Worm (Caenorhabditis elegans) whole organism, L1 larva: ENCODE data around the gene wrt-1.

Source experiments
- dpl-1 ChIP-seq, 3 experiments: fragments of 150-350 bp in 2 of 3; sonication (generic microtip) in 1 of 3; optimal IDR thresholded peaks; 2 replicates each; lab custom pipeline; 2014 to 2017; ENCODE audit warnings: missing biosample characterization in 3 of 3, missing genetic modification characterization in 3 of 3, missing genetic modification reagents in 3 of 3
- fos-1 ChIP-seq: fragments of 150-350 bp; optimal IDR thresholded peaks from 2 replicates; lab custom pipeline; 2014; ENCODE audit warnings: missing biosample characterization, missing genetic modification characterization
- lin-35 ChIP-seq, 2 experiments: fragments of 150-350 bp; optimal IDR thresholded peaks; 2 replicates each; lab custom pipeline; 2014; ENCODE audit warnings: missing biosample characterization in 2 of 2, missing genetic modification characterization in 2 of 2, missing genetic modification reagents in 2 of 2
- nhr-237 ChIP-seq: fragments of 150-350 bp; optimal IDR thresholded peaks from 2 replicates; lab custom pipeline; 2014; ENCODE audit warnings: missing biosample characterization, missing genetic modification characterization
- nhr-28 ChIP-seq: fragments of 150-350 bp; optimal IDR thresholded peaks from 2 replicates; lab custom pipeline; 2014; ENCODE audit warnings: missing biosample characterization, missing genetic modification characterization
- nhr-77 ChIP-seq: fragments of 150-350 bp; optimal IDR thresholded peaks from 2 replicates; lab custom pipeline; 2014; ENCODE audit warnings: missing biosample characterization, missing genetic modification characterization
- snpc-4 ChIP-seq: fragments of 150-350 bp; optimal IDR thresholded peaks from 2 replicates; lab custom pipeline; 2014; ENCODE audit warnings: missing biosample characterization, missing genetic modification characterization
- tbx-2 ChIP-seq: sonication (generic microtip); optimal IDR thresholded peaks from 2 replicates; lab custom pipeline; 2016; ENCODE audit warnings: missing genetic modification characterization, missing compliant biosample characterization
- unc-62 ChIP-seq: fragments of 150-350 bp; optimal IDR thresholded peaks from 2 replicates; lab custom pipeline; 2014; ENCODE audit warnings: missing biosample characterization, missing genetic modification reagents, missing genetic modification characterization

ce11 chrII:7545364-7545763, 14.6 kb downstream of the wrt-1 start:
- TF ChIP-seq fos-1 (tag; lab: Kevin White, UChicago) (no peak), nhr-77 (tag; lab: Kevin White, UChicago) (no peak), nhr-237 (tag; lab: Kevin White, UChicago) (no peak), snpc-4 (tag; lab: Kevin White, UChicago) (no peak), dpl-1 (GFP tag; optimal IDR thresholded peaks at IDR 0.05; lab: Kevin White, UChicago) (no peak), lin-35 (GFP tag; optimal IDR thresholded peaks at IDR 0.05; lab: Kevin White, UChicago) (no peak), tbx-2 (tag; lab: Kevin White, UChicago) (no peak), unc-62 (GFP tag; lab: Kevin White, UChicago) (no peak), nhr-28 (no peak)
